Worm (Caenorhabditis elegans) whole organism, L3 larva: ENCODE measurements around the gene K10H10.12.

ENCODE experiments used
- R02D3.7 ChIP-seq: fragments of 150-350 bp; optimal IDR thresholded peaks from 2 replicates; lab custom pipeline; 2014; ENCODE audit warnings: missing biosample characterization, missing genetic modification characterization
- eor-1 ChIP-seq, 2 experiments: fragments of 150-350 bp; optimal IDR thresholded peaks; 2 replicates each; lab custom pipeline; 2014 to 2018; ENCODE audit warnings: missing biosample characterization in 2 of 2, missing genetic modification characterization in 2 of 2
- fkh-2 ChIP-seq: fragments of 150-350 bp; optimal IDR thresholded peaks from 2 replicates; lab custom pipeline; 2014; ENCODE audit warnings: missing biosample characterization, missing genetic modification reagents, missing genetic modification characterization
- fos-1 ChIP-seq: fragments of 150-350 bp; optimal IDR thresholded peaks from 2 replicates; lab custom pipeline; 2014; ENCODE audit warnings: missing biosample characterization, missing genetic modification characterization
- lin-39 ChIP-seq: fragments of 150-350 bp; optimal IDR thresholded peaks from 2 replicates; lab custom pipeline; 2018; ENCODE audit warnings: missing biosample characterization, missing genetic modification reagents, missing genetic modification characterization
- mdl-1 ChIP-seq: fragments of 150-350 bp; optimal IDR thresholded peaks from 2 replicates; lab custom pipeline; 2014; ENCODE audit warnings: missing biosample characterization, missing genetic modification characterization
- nhr-77 ChIP-seq: fragments of 150-350 bp; optimal IDR thresholded peaks from 2 replicates; lab custom pipeline; 2014; ENCODE audit warnings: missing biosample characterization, missing genetic modification characterization
- tbx-2 ChIP-seq: sonication (generic microtip); optimal IDR thresholded peaks from 2 replicates; lab custom pipeline; 2016; ENCODE audit warnings: mild to moderate bottlenecking, missing genetic modification characterization, missing compliant biosample characterization
- zag-1 ChIP-seq: fragments of 150-350 bp; optimal IDR thresholded peaks from 2 replicates; lab custom pipeline; 2014; ENCODE audit warnings: missing biosample characterization, missing genetic modification characterization
- ztf-11 ChIP-seq: fragments of 150-350 bp; optimal IDR thresholded peaks from 2 replicates; lab custom pipeline; 2014; ENCODE audit warnings: missing biosample characterization, missing genetic modification characterization
- ztf-4 ChIP-seq: fragments of 150-350 bp; optimal IDR thresholded peaks from 2 replicates; lab custom pipeline; 2014; ENCODE audit warnings: missing biosample characterization, missing genetic modification characterization

DNA sequence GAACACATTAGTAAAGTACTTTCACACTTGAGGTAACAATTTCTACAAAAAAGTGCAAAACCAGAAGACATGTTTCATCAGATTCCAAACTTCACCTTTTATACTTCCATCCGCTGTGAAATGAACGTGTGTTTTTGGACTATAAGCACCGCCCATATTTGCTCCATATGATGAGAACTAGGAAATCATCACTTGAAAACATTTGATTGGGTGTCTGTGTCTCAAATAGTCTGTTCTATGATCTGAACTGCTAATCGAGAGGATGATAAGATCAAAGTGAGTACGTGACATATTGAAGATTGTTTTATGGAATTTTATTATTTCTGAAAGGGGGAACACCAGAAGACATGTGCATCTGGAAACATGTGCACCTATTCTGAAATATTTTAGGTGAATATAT is 10.8 kb downstream of the K10H10.12 start:
- no peak for TF ChIP-seq zag-1
- no peak for TF ChIP-seq fos-1
- no peak for TF ChIP-seq mdl-1 (tag; lab: Kevin White, UChicago)
- no peak for TF ChIP-seq tbx-2 (tag; lab: Kevin White, UChicago)
- TF ChIP-seq eor-1 (tag; optimal IDR thresholded peaks at IDR 0.05; lab: Kevin White, UChicago), result no peak
- TF ChIP-seq ztf-11 (tag; lab: Kevin White, UChicago), result no peak
- no peak for TF ChIP-seq lin-39 (tag; lab: Kevin White, UChicago)
- no peak for TF ChIP-seq ztf-4 (tag; lab: Kevin White, UChicago)
- no peak for TF ChIP-seq R02D3.7 (tag; lab: Kevin White, UChicago)
- no peak for TF ChIP-seq fkh-2 (tag; lab: Kevin White, UChicago)
- TF ChIP-seq nhr-77 (tag; lab: Kevin White, UChicago), result no peak
